Worm (Caenorhabditis elegans) whole organism, midembryonic: Measurements from ENCODE around the gene F47B8.14.

Experiments
- T22C8.4 ChIP-seq: fragments of 200-800 bp; sonication (Bioruptor generic); IDR thresholded peaks from 2 replicates; pipeline ENCODE4 v1.3.6; 2022; ENCODE audit warnings: missing genetic modification characterization, missing compliant biosample characterization
- cog-1 ChIP-seq: sonication (generic microtip); optimal IDR thresholded peaks from 2 replicates; lab custom pipeline; 2016; ENCODE audit warnings: missing genetic modification characterization, missing compliant biosample characterization
- klf-2 ChIP-seq: fragments of 200-800 bp; sonication (Bioruptor generic); conservative IDR thresholded peaks from 2 replicates; pipeline ENCODE4 v1.3.6; 2022; ENCODE audit warnings: missing genetic modification reagents, missing genetic modification characterization, missing compliant biosample characterization
- med-1 ChIP-seq: sonication (generic microtip); optimal IDR thresholded peaks from 2 replicates; lab custom pipeline; 2017; ENCODE audit warnings: missing genetic modification characterization, mild to moderate bottlenecking, missing compliant biosample characterization, antibody characterized with exemption, missing genetic modification reagents; ENCODE audit not compliant: insufficient read depth
- ztf-23 ChIP-seq: fragments of 200-800 bp; sonication (Bioruptor generic); IDR thresholded peaks from 2 replicates; pipeline ENCODE4 v1.3.6; 2022; ENCODE audit warnings: missing genetic modification reagents, missing genetic modification characterization, missing compliant biosample characterization

- TF ChIP-seq ztf-23 (no peak), cog-1 (no peak), T22C8.4 (GFP tag; lab: Robert Waterston, UW) (no peak), klf-2 (GFP tag; lab: Robert Waterston, UW) (no peak), med-1 (GFP tag; lab: Kevin White, UChicago) (no peak)
These were observed 2.4 kb downstream of the F47B8.14 start, which contains the start of gene F47B8.3 for ce11 chrV:14322743-14323142.
